Worm (Caenorhabditis elegans) whole organism, late embryonic: Measurements from ENCODE around the gene unc-18.

Experiments used
- C38D4.7 ChIP-seq: fragments of 200-800 bp; sonication (Bioruptor generic); optimal IDR thresholded peaks from 2 replicates; lab custom pipeline; 2018; ENCODE audit warnings: mild to moderate bottlenecking, missing genetic modification characterization, moderate library complexity, missing compliant biosample characterization
- F13H6.1 ChIP-seq: sonication (generic microtip); optimal IDR thresholded peaks from 2 replicates; lab custom pipeline; 2016; ENCODE audit warnings: missing genetic modification characterization, missing compliant biosample characterization
- K02D7.2 ChIP-seq: sonication (generic microtip); optimal IDR thresholded peaks from 2 replicates; lab custom pipeline; 2017; ENCODE audit warnings: mild to moderate bottlenecking, missing genetic modification characterization, missing compliant biosample characterization
- ama-1 ChIP-seq: fragments of 150-350 bp; optimal IDR thresholded peaks from 2 replicates; lab custom pipeline; 2014
- ceh-14 ChIP-seq: sonication (generic microtip); optimal IDR thresholded peaks from 2 replicates; lab custom pipeline; 2016; ENCODE audit warnings: missing genotype, missing genetic modification characterization, missing compliant biosample characterization
- ceh-18 ChIP-seq: sonication (generic microtip); optimal IDR thresholded peaks from 2 replicates; lab custom pipeline; 2016; ENCODE audit warnings: missing genetic modification characterization, missing compliant biosample characterization
- ceh-19 ChIP-seq: fragments of 200-800 bp; sonication (Bioruptor generic); optimal IDR thresholded peaks from 2 replicates; lab custom pipeline; 2018; ENCODE audit warnings: mild to moderate bottlenecking, missing genetic modification characterization, missing compliant biosample characterization
- ceh-24 ChIP-seq: sonication (generic microtip); optimal IDR thresholded peaks from 2 replicates; lab custom pipeline; 2016; ENCODE audit warnings: mild to moderate bottlenecking, missing genetic modification characterization, missing compliant biosample characterization
- ceh-31 ChIP-seq: sonication (generic microtip); optimal IDR thresholded peaks from 2 replicates; lab custom pipeline; 2016; ENCODE audit warnings: missing genetic modification characterization, missing compliant biosample characterization
- ceh-34 ChIP-seq: sonication (generic microtip); optimal IDR thresholded peaks from 2 replicates; lab custom pipeline; 2016; ENCODE audit warnings: mild to moderate bottlenecking, missing genetic modification characterization, missing compliant biosample characterization
- ceh-45 ChIP-seq: fragments of 200-800 bp; sonication (Bioruptor generic); IDR thresholded peaks from 2 replicates; pipeline ENCODE4 v1.3.6; 2022; ENCODE audit warnings: missing genetic modification reagents, missing genetic modification characterization, missing compliant biosample characterization
- dmd-4 ChIP-seq: sonication (generic microtip); optimal IDR thresholded peaks from 2 replicates; lab custom pipeline; 2016; ENCODE audit warnings: borderline replicate concordance, missing genetic modification characterization, missing compliant biosample characterization
- elt-2 ChIP-seq: sonication (generic microtip); optimal IDR thresholded peaks from 2 replicates; lab custom pipeline; 2016; ENCODE audit warnings: missing genetic modification reagents, missing genetic modification characterization, missing compliant biosample characterization
- elt-4 ChIP-seq: sonication (generic microtip); optimal IDR thresholded peaks from 2 replicates; lab custom pipeline; 2016; ENCODE audit warnings: missing genetic modification characterization, missing compliant biosample characterization
- ets-4 ChIP-seq: sonication (generic microtip); optimal IDR thresholded peaks from 2 replicates; lab custom pipeline; 2016; ENCODE audit warnings: missing genetic modification characterization, missing compliant biosample characterization
- eyg-1 ChIP-seq: sonication (generic microtip); optimal IDR thresholded peaks from 2 replicates; lab custom pipeline; 2016; ENCODE audit warnings: missing genotype, missing genetic modification characterization, missing compliant biosample characterization
- fkh-6 ChIP-seq: sonication (generic microtip); optimal IDR thresholded peaks from 2 replicates; lab custom pipeline; 2016; ENCODE audit warnings: missing genetic modification characterization, missing compliant biosample characterization
- hlh-13 ChIP-seq: fragments of 200-800 bp; sonication (Bioruptor generic); optimal IDR thresholded peaks from 2 replicates; lab custom pipeline; 2018; ENCODE audit warnings: mild to moderate bottlenecking, missing genetic modification characterization, missing compliant biosample characterization
- hlh-30 ChIP-seq: sonication (generic microtip); optimal IDR thresholded peaks from 2 replicates; lab custom pipeline; 2017; ENCODE audit warnings: antibody characterized with exemption, missing genetic modification characterization, missing compliant biosample characterization; ENCODE audit not compliant: insufficient read depth
- hlh-6 ChIP-seq: sonication (generic microtip); optimal IDR thresholded peaks from 2 replicates; lab custom pipeline; 2016; ENCODE audit warnings: missing genotype, missing genetic modification characterization, missing compliant biosample characterization
- lim-6 ChIP-seq: sonication (generic microtip); optimal IDR thresholded peaks from 2 replicates; lab custom pipeline; 2016; ENCODE audit warnings: missing genetic modification characterization, missing compliant biosample characterization
- lin-11 ChIP-seq: fragments of 200-800 bp; sonication (Bioruptor generic); optimal IDR thresholded peaks from 2 replicates; lab custom pipeline; 2018; ENCODE audit warnings: mild to moderate bottlenecking, missing genetic modification characterization, missing compliant biosample characterization
- madf-2 ChIP-seq: sonication (generic microtip); optimal IDR thresholded peaks from 2 replicates; lab custom pipeline; 2017; ENCODE audit warnings: missing genetic modification characterization, missing compliant biosample characterization
- nfya-1 ChIP-seq: sonication (generic microtip); optimal IDR thresholded peaks from 2 replicates; lab custom pipeline; 2017; ENCODE audit warnings: missing genetic modification characterization, mild to moderate bottlenecking, missing compliant biosample characterization, antibody characterized with exemption, moderate library complexity
- nhr-11 ChIP-seq: fragments of 150-350 bp; optimal IDR thresholded peaks from 2 replicates; lab custom pipeline; 2014; ENCODE audit warnings: missing biosample characterization, missing genetic modification characterization
- odd-2 ChIP-seq: sonication (generic microtip); optimal IDR thresholded peaks from 2 replicates; lab custom pipeline; 2017; ENCODE audit warnings: antibody characterized with exemption, mild to moderate bottlenecking, missing genetic modification characterization, missing compliant biosample characterization
- pag-3 ChIP-seq: sonication (generic microtip); optimal IDR thresholded peaks from 2 replicates; lab custom pipeline; 2016; ENCODE audit warnings: missing compliant biosample characterization, missing genetic modification characterization, borderline replicate concordance
- pat-9 ChIP-seq: fragments of 200-800 bp; sonication (Bioruptor generic); optimal IDR thresholded peaks from 2 replicates; lab custom pipeline; 2018; ENCODE audit warnings: mild to moderate bottlenecking, missing genetic modification characterization, moderate library complexity, missing compliant biosample characterization
- pqm-1 ChIP-seq: sonication (generic microtip); optimal IDR thresholded peaks from 2 replicates; lab custom pipeline; 2016; ENCODE audit warnings: missing genetic modification characterization, missing compliant biosample characterization
- rnt-1 ChIP-seq: sonication (generic microtip); optimal IDR thresholded peaks from 2 replicates; lab custom pipeline; 2016; ENCODE audit warnings: missing genetic modification characterization, missing compliant biosample characterization
- sox-2 ChIP-seq: fragments of 200-800 bp; sonication (Bioruptor generic); IDR thresholded peaks from 2 replicates; pipeline ENCODE4 v1.3.6; 2022; ENCODE audit warnings: missing genetic modification reagents, missing genetic modification characterization, missing compliant biosample characterization
- syd-9 ChIP-seq: sonication (generic microtip); optimal IDR thresholded peaks from 2 replicates; lab custom pipeline; 2016; ENCODE audit warnings: mild to moderate bottlenecking, missing genetic modification characterization, moderate library complexity, missing compliant biosample characterization
- tbx-7 ChIP-seq: sonication (generic microtip); optimal IDR thresholded peaks from 2 replicates; lab custom pipeline; 2016; ENCODE audit warnings: missing genotype, missing genetic modification characterization, missing compliant biosample characterization
- unc-3 ChIP-seq, 2 experiments: fragments of 200-800 bp in 1 of 2; sonication (Bioruptor generic) in 1 of 2; sonication (generic microtip) in 1 of 2; conservative IDR thresholded peaks in 1 of 2; optimal IDR thresholded peaks in 1 of 2; 2 replicates each; pipeline versions ENCODE4 v1.3.6 to Lab custom; 2016 to 2022; ENCODE audit warnings: missing compliant biosample characterization in 2 of 2, missing genetic modification characterization in 2 of 2, missing genetic modification reagents in 1 of 2
- unc-42 ChIP-seq: sonication (generic microtip); optimal IDR thresholded peaks from 2 replicates; lab custom pipeline; 2016; ENCODE audit warnings: missing genotype, missing genetic modification characterization, missing compliant biosample characterization
- unc-55 ChIP-seq: sonication (generic microtip); optimal IDR thresholded peaks from 2 replicates; lab custom pipeline; 2017; ENCODE audit warnings: missing biosample characterization, missing genetic modification reagents, missing genetic modification characterization
- unc-86 ChIP-seq: sonication (generic microtip); optimal IDR thresholded peaks from 2 replicates; lab custom pipeline; 2016; ENCODE audit warnings: missing genetic modification characterization, missing compliant biosample characterization
- zip-5 ChIP-seq: sonication (generic microtip); optimal IDR thresholded peaks from 2 replicates; lab custom pipeline; 2016; ENCODE audit warnings: missing genetic modification characterization, missing compliant biosample characterization

Gene unc-18

ce11 chrX:7715463-7715862, 32.8 kb downstream of the unc-18 start:
- TF ChIP-seq hlh-30 (no peak), ceh-18 (peak; percentile 65), hlh-6 (tag; lab: Kevin White, UChicago) (no peak), hlh-13 (GFP tag; lab: Kevin White, UChicago) (no peak), pqm-1 (tag; lab: Kevin White, UChicago) (no peak), unc-86 (tag; lab: Kevin White, UChicago) (no peak), dmd-4 (tag; lab: Kevin White, UChicago) (no peak), unc-55 (GFP tag; lab: Kevin White, UChicago) (peak; percentile 93)

ce11 chrX:7718972-7719371, 36.3 kb downstream of the unc-18 start, which contains the start of gene K09F5.6:
Gene K09F5.6, plus strand, starts transcription at chrX:7719272.
- TF ChIP-seq ceh-19 (GFP tag; lab: Kevin White, UChicago): peak; percentile 6
- no peak for TF ChIP-seq tbx-7 (tag; lab: Kevin White, UChicago)

DNA sequence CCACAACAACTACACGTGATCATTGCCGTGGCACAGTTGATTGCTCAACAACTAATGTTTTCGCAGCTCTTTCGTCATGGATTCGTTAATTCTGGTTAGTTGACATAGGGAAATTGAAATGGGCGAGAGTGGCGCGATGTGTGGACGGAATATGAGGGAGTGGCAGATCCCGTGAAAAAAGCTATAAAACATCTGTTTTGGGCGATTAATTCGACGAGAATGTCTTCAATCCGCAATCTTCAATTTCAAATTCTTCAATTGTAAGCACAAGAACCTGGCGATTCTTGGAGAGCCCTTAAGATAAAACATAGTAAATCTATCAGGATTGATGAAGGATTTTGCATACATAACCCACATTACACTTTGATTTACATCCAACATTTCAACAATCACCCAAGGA, 37.9 kb downstream of the unc-18 start:
- TF ChIP-seq lin-11 (tag; lab: Kevin White, UChicago) (no peak), ets-4 (no peak), unc-42 (tag; lab: Kevin White, UChicago) (no peak), ceh-14 (tag; lab: Kevin White, UChicago) (no peak), unc-86 (tag; lab: Kevin White, UChicago) (no peak), syd-9 (no peak), zip-5 (no peak)

DNA sequence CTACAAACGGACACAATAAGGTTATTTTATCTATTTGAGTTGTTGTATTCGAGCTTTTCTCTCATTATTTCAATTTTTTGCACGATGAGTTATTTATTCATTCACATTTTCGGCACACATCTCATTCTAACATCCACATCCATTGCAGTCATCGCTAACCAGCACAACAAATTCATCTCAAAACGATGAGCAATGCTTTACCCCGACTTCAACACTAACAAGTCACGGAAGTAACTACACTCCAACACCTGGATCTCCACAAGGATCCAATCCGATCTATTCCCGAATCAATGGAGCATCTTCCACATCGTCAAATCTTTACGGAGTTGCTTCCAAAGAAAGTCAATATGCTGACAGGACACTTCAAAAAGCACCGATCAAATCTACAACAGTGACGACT, 41.4 kb downstream of the unc-18 start:
- TF ChIP-seq lim-6 (tag; lab: Kevin White, UChicago) (no peak), dmd-4 (tag; lab: Kevin White, UChicago) (no peak), odd-2 (no peak), ets-4 (no peak), elt-2 (tag; lab: Kevin White, UChicago) (no peak), F13H6.1 (tag; lab: Kevin White, UChicago) (no peak), zip-5 (no peak), pat-9 (tag; lab: Kevin White, UChicago) (no peak), tbx-7 (tag; lab: Kevin White, UChicago) (no peak)

DNA sequence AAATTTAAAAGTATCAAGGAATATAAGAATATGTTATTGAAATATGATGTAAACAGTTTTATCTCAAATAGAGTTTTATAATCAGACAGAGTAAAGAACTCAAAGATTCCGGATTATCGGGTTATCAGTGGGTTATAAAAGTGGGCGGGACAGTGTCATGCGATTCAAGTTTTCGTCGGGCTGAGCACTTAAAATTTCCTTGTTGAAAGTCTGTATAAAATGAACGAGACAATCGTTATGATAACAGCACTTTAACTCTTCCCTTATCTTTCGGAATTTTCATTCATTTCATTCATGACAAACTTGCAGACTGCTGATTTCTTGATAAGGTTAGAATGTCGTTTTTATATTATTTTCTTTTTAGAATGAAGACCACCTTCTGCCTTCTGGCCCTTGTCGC, 42.9 kb downstream of the unc-18 start, which contains the start of gene spp-14:
TSS of gene spp-14 (plus strand) at position 365 of the 400 bp plus-strand sequence.
- TF ChIP-seq madf-2 (tag; lab: Kevin White, UChicago): no peak
- no peak for TF ChIP-seq C38D4.7
- no peak for TF ChIP-seq ceh-34 (tag; lab: Kevin White, UChicago)
- no peak for TF ChIP-seq fkh-6
- no peak for TF ChIP-seq pqm-1 (tag; lab: Kevin White, UChicago)
- TF ChIP-seq pag-3: no peak
- no peak for TF ChIP-seq rnt-1 (tag; lab: Kevin White, UChicago)
- no peak for TF ChIP-seq tbx-7 (tag; lab: Kevin White, UChicago)
- TF ChIP-seq ceh-24 (tag; lab: Kevin White, UChicago): no peak
- TF ChIP-seq unc-3 (GFP tag; conservative IDR thresholded peaks at IDR 0.05; lab: Robert Waterston, UW): no peak
- no peak for TF ChIP-seq unc-3 (tag; optimal IDR thresholded peaks at IDR 0.05; lab: Kevin White, UChicago)
- no peak for TF ChIP-seq odd-2
- TF ChIP-seq elt-4: no peak
- no peak for TF ChIP-seq K02D7.2
- no peak for TF ChIP-seq eyg-1 (tag; lab: Kevin White, UChicago)
- TF ChIP-seq ets-4: no peak
- TF ChIP-seq, all 69 proteins: peak for 0

DNA sequence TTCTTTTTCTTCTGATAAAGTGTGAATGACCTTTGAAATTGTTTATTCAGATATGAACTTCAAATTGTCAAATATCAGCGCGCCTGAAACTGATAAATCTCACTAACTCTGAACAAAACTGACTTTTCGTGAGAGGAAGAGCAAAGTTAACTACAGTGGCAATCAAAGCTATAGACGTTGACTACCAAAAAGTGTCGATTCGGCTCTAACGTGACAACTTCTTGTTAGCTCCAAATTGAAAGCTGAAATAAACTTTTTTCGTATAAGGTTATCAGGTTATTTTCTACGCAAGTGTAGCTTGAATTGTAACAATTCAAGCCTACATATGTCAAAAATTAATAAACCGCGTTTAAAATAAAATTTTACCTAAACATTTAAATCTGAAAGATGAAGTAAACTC, 43.7 kb downstream of the unc-18 start:
- TF ChIP-seq rnt-1 (tag; lab: Kevin White, UChicago): no peak
- no peak for TF ChIP-seq sox-2 (GFP tag; lab: Robert Waterston, UW)
- TF ChIP-seq nhr-11 (tag; lab: Kevin White, UChicago): no peak
- TF ChIP-seq ceh-45: no peak
- TF ChIP-seq ama-1 (lab: Kevin White, UChicago): no peak
- no peak for TF ChIP-seq ceh-31 (tag; lab: Kevin White, UChicago)
- TF ChIP-seq ceh-24 (tag; lab: Kevin White, UChicago): no peak
- TF ChIP-seq nfya-1: no peak
